Fruit fly (Drosophila melanogaster): ENCODE results near the gene CG16749.

CG16749 gene

DNA sequence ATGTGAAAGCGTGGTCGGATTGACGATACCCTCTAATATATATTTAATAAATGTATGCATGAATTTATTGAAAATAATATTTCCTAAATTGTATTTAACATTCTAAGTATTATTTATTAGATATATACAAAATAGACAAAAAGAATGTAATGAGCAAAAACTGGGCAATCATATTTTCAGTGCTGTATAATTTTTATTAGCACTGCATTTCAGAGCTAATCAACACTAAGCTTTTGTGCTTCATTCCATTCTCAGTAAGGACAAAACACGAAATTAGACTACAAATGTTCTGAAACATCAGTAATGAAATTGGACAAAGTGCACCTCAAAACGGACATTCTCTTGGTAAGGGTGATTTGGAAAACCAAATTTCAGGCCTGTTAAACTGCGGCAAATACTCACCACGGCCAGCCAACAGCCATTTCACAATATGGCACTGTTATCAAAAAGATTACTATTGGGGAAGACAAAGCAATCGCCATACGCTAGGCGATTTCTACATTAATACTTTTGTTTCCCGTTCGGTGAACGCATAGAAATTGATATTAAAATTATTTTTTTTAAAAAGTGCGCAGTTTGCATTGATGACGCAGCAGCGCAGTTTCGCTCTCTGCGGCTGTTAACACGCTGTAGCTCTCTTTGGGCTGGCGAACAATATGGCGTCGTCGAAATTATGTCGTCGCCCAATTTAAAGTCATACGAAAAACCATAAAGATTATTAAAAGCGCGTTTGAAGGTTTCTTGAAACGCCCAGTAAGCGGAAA, 8.9 kb upstream of the CG16749 start (continued):
- peak; percentile 83 for TF ChIP-seq CG6792 (GFP tag; optimal IDR thresholded peaks at IDR 0.05)
- peak; percentile 37 for TF ChIP-seq fkh (GFP tag; optimal IDR thresholded peaks at IDR 0.05)
- TF ChIP-seq spab (GFP tag; optimal IDR thresholded peaks at IDR 0.05) = peak; percentile 81
- TF ChIP-seq CG32006 (GFP tag; optimal IDR thresholded peaks at IDR 0.05) = peak; percentile 94
- TF ChIP-seq topi (GFP tag; optimal IDR thresholded peaks at IDR 0.05) = peak; percentile 72
- TF ChIP-seq Ets21C (GFP tag; optimal IDR thresholded peaks at IDR 0.05) = peak; percentile 68
- peak; percentile 87 for TF ChIP-seq acj6 (GFP tag; optimal IDR thresholded peaks at IDR 0.05)
- peak; percentile 77 for TF ChIP-seq Hr4 (GFP tag; optimal IDR thresholded peaks at IDR 0.05)
- TF ChIP-seq Gug (GFP tag; IDR thresholded peaks at IDR 0.05) = peak; percentile 60
- TF ChIP-seq dac (GFP tag; optimal IDR thresholded peaks at IDR 0.05) = peak; percentile 72
- peak; percentile 82 for TF ChIP-seq Smox (GFP tag; optimal IDR thresholded peaks at IDR 0.05)
- TF ChIP-seq Lpt (GFP tag; optimal IDR thresholded peaks at IDR 0.05) = peak; percentile 73
- peak; percentile 77 for TF ChIP-seq CG31627 (GFP tag; optimal IDR thresholded peaks at IDR 0.05)
- TF ChIP-seq CG6276 (GFP tag; optimal IDR thresholded peaks at IDR 0.05) = peak; percentile 85
- peak; percentile 85 for TF ChIP-seq achi (GFP tag; optimal IDR thresholded peaks at IDR 0.05)
- peak; percentile 52 for TF ChIP-seq CG6854 (GFP tag; optimal IDR thresholded peaks at IDR 0.05)
- peak; percentile 69 for TF ChIP-seq CG11902 (GFP tag; optimal IDR thresholded peaks at IDR 0.05)
- peak; percentile 85 for TF ChIP-seq CG10631 (GFP tag; optimal IDR thresholded peaks at IDR 0.05)
- TF ChIP-seq salr (GFP tag; optimal IDR thresholded peaks at IDR 0.05) = peak; percentile 58 to 89
- TF ChIP-seq fd59A (GFP tag; optimal IDR thresholded peaks at IDR 0.05) = peak; percentile 75
- peak; percentile 79 for TF ChIP-seq pdm3 (GFP tag; optimal IDR thresholded peaks at IDR 0.05)
- peak; percentile 86 for TF ChIP-seq CG8632 (GFP tag; optimal IDR thresholded peaks at IDR 0.05)
- peak; percentile 81 for TF ChIP-seq CG6808 (GFP tag; optimal IDR thresholded peaks at IDR 0.05)
- peak; percentile 85 for TF ChIP-seq CG4318 (GFP tag; optimal IDR thresholded peaks at IDR 0.05)
- peak; percentile 77 for TF ChIP-seq Sox15 (GFP tag; optimal IDR thresholded peaks at IDR 0.05)

DNA sequence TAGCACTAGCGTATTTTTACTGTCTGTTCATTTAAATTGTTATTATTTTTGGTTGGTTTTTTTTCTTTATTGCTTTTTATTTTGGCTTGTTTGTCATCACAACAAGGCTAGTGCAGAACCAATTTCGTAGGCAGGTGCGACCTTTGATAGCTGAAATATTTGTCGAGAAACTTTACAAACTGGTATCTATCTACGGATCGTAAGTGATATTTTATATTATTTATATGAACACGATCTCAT, 8.3 kb upstream of the CG16749 start, which contains the start of gene drn:
TSS of gene drn (plus strand) at position 141 of the 240 bp plus-strand sequence.
- TF ChIP-seq CG1621 (tag; optimal IDR thresholded peaks at IDR 0.05) = no peak
- TF ChIP-seq Blimp-1 (GFP tag; optimal IDR thresholded peaks at IDR 0.05) = no peak
- no peak for TF ChIP-seq CG3032 (tag; optimal IDR thresholded peaks at IDR 0.05)

DNA sequence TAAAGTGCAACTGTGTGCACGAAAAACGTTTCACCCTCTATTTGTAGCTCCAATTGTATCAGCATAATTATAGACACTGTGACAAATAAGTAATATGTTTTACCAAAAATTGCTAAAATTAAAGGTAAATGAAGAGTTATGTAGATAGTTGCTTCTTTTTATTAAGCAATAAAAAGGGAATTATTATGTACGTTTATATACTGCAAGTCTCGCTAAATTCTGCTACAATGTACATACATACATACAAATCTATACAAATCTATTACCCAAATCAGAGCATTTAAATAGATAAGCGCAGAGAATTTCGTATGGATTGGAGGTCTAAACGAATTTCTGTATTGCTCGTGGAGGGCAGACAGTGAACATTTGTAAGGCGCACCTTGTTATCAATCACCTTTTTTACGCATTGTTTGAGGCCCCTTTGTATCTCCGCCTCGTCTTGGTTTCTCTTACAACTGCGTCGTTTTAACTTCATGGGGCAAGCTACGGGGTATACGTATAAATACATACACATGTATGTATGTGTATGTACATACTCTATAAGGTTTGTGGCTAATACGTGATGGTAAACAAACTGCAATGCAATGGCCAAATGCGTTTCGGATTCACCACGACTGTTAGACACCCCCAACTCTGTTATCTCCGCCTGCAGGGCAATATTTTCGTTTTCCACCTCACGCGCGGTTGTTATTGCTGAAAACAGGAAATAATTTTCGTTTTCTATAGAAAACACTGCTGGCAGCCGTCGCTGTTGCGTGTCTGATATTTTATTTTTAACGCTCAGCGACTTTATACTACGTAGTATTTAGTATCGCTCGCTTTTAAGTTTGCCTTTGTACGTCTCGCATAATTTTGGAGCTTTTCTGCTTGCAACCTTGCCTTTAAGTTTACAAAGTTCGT, 7.7 kb upstream of the CG16749 start:
- TF ChIP-seq CG3919 (GFP tag; optimal IDR thresholded peaks at IDR 0.05) (peak; percentile 76), cyc (GFP tag; optimal IDR thresholded peaks at IDR 0.05) (peak; percentile 68), CG8319 (GFP tag; optimal IDR thresholded peaks at IDR 0.05) (peak; percentile 58), fd59A (GFP tag; optimal IDR thresholded peaks at IDR 0.05) (peak; percentile 67), CG3032 (tag; optimal IDR thresholded peaks at IDR 0.05) (peak; percentile 75), Sox14 (GFP tag; optimal IDR thresholded peaks at IDR 0.05) (peak; percentile 72), dsx (GFP tag; optimal IDR thresholded peaks at IDR 0.05; ENCODE audit: poor library complexity, severe bottlenecking) (peak; percentile 74), ss (GFP tag; optimal IDR thresholded peaks at IDR 0.05) (peak; percentile 27 to 68), CG6163 (GFP tag; IDR thresholded peaks at IDR 0.05) (peak; percentile 56; the same call in 2 of the 3 replicates), spab (GFP tag; optimal IDR thresholded peaks at IDR 0.05) (peak; percentile 65), fd85E (GFP tag; optimal IDR thresholded peaks at IDR 0.05) (peak; percentile 12), salr (GFP tag; optimal IDR thresholded peaks at IDR 0.05) (peak; percentile 29 to 92), Eip93F (GFP tag; optimal IDR thresholded peaks at IDR 0.05) (peak; percentile 61), topi (GFP tag; optimal IDR thresholded peaks at IDR 0.05) (peak; percentile 83), Smox (GFP tag; optimal IDR thresholded peaks at IDR 0.05) (peak; percentile 78), dac (GFP tag; optimal IDR thresholded peaks at IDR 0.05) (peak; percentile 24), CG6276 (GFP tag; optimal IDR thresholded peaks at IDR 0.05) (peak; percentile 83), Gug (GFP tag; IDR thresholded peaks at IDR 0.05) (peak; percentile 57), CG11762 (GFP tag; optimal IDR thresholded peaks at IDR 0.05; ENCODE audit: insufficient read depth) (peak; percentile 76), esn (GFP tag; optimal IDR thresholded peaks at IDR 0.05) (peak; percentile 82), Sox15 (GFP tag; optimal IDR thresholded peaks at IDR 0.05) (peak; percentile 10), CG1621 (tag; optimal IDR thresholded peaks at IDR 0.05) (peak; percentile 61), CG31627 (GFP tag; optimal IDR thresholded peaks at IDR 0.05) (peak; percentile 66), Blimp-1 (GFP tag; optimal IDR thresholded peaks at IDR 0.05) (no peak), CG34406 (GFP tag; optimal IDR thresholded peaks at IDR 0.05) (peak; percentile 58), CG6792 (GFP tag; optimal IDR thresholded peaks at IDR 0.05) (peak; percentile 62), CG8632 (GFP tag; optimal IDR thresholded peaks at IDR 0.05) (peak; percentile 69), achi (GFP tag; optimal IDR thresholded peaks at IDR 0.05) (peak; percentile 75), vri (GFP tag; optimal IDR thresholded peaks at IDR 0.05) (peak; percentile 5), pdm3 (GFP tag; optimal IDR thresholded peaks at IDR 0.05) (peak; percentile 83)

All from whole organism, prepupa.